Worm (Caenorhabditis elegans) whole organism, L1 larva: ENCODE measurements around the gene C49H3.4.

Experiments
- C16A3.4 ChIP-seq: fragments of 150-350 bp; optimal IDR thresholded peaks from 2 replicates; lab custom pipeline; 2014; ENCODE audit warnings: missing biosample characterization, missing genetic modification characterization
- Y116A8C.19 ChIP-seq: sonication (generic microtip); optimal IDR thresholded peaks from 2 replicates; lab custom pipeline; 2016; ENCODE audit warnings: missing compliant biosample characterization, missing genetic modification characterization, borderline replicate concordance
- aha-1 ChIP-seq: fragments of 150-350 bp; optimal IDR thresholded peaks from 2 replicates; lab custom pipeline; 2014; ENCODE audit warnings: missing biosample characterization, missing genetic modification characterization
- aly-2 ChIP-seq: fragments of 150-350 bp; optimal IDR thresholded peaks from 2 replicates; lab custom pipeline; 2014; ENCODE audit warnings: missing biosample characterization, missing genetic modification characterization
- ama-1 ChIP-seq: fragments of 150-350 bp; optimal IDR thresholded peaks from 2 replicates; lab custom pipeline; 2014
- blmp-1 ChIP-seq: fragments of 150-350 bp; optimal IDR thresholded peaks from 2 replicates; lab custom pipeline; 2014; ENCODE audit warnings: missing biosample characterization, missing genetic modification characterization
- ceh-63 ChIP-seq: fragments of 200-800 bp; sonication (Bioruptor generic); optimal IDR thresholded peaks from 2 replicates; lab custom pipeline; 2018; ENCODE audit warnings: mild to moderate bottlenecking, missing genetic modification characterization, missing compliant biosample characterization
- ceh-8 ChIP-seq: fragments of 200-800 bp; sonication (Bioruptor generic); optimal IDR thresholded peaks from 2 replicates; lab custom pipeline; 2018; ENCODE audit warnings: mild to moderate bottlenecking, missing genetic modification characterization, moderate library complexity, missing compliant biosample characterization
- ceh-88 ChIP-seq: fragments of 200-800 bp; sonication (Bioruptor generic); IDR thresholded peaks from 2 replicates; pipeline ENCODE4 v1.3.6; 2022; ENCODE audit warnings: missing genetic modification characterization, missing compliant biosample characterization
- ceh-90 ChIP-seq: sonication (generic microtip); optimal IDR thresholded peaks from 2 replicates; lab custom pipeline; 2016; ENCODE audit warnings: missing genetic modification characterization, missing compliant biosample characterization
- ces-1 ChIP-seq: fragments of 150-350 bp; optimal IDR thresholded peaks from 2 replicates; lab custom pipeline; 2014; ENCODE audit warnings: missing biosample characterization, missing genetic modification reagents, missing genetic modification characterization
- dpl-1 ChIP-seq, 3 experiments: fragments of 150-350 bp in 2 of 3; sonication (generic microtip) in 1 of 3; optimal IDR thresholded peaks; 2 replicates each; lab custom pipeline; 2014 to 2017; ENCODE audit warnings: missing biosample characterization in 3 of 3, missing genetic modification characterization in 3 of 3, missing genetic modification reagents in 3 of 3
- efl-1 ChIP-seq, 4 experiments: fragments of 150-350 bp; optimal IDR thresholded peaks in 3 of 4; peaks in 1 of 4; 1 replicate in 1 of 4; 2 replicates in 3 of 4; lab custom pipeline; 2014; ENCODE audit warnings: missing biosample characterization in 2 of 4, missing genetic modification characterization in 2 of 4, missing genetic modification reagents in 2 of 4
- egl-13 ChIP-seq: sonication (generic microtip); optimal IDR thresholded peaks from 2 replicates; lab custom pipeline; 2016; ENCODE audit warnings: missing genotype, missing genetic modification reagents, missing genetic modification characterization, missing compliant biosample characterization
- egl-27 ChIP-seq, 2 experiments: fragments of 150-350 bp in 1 of 2; sonication (generic microtip); optimal IDR thresholded peaks; 3 replicates each; lab custom pipeline; 2017 to 2018; ENCODE audit warnings: missing biosample characterization in 2 of 2, missing genetic modification characterization in 2 of 2, missing genetic modification reagents in 2 of 2
- elt-2 ChIP-seq: sonication (generic microtip); optimal IDR thresholded peaks from 2 replicates; lab custom pipeline; 2016; ENCODE audit warnings: missing genetic modification characterization, mild to moderate bottlenecking, inconsistent platforms, missing compliant biosample characterization, missing genetic modification reagents
- elt-3 ChIP-seq, 6 experiments: fragments of 150-350 bp in 1 of 6; sonication (generic microtip); optimal IDR thresholded peaks; 2 replicates each; lab custom pipeline; 2017 to 2018; ENCODE audit warnings: missing biosample characterization in 6 of 6, missing genetic modification characterization in 6 of 6, inconsistent platforms in 1 of 6
- ets-5 ChIP-seq: fragments of 200-800 bp; sonication (Bioruptor generic); IDR thresholded peaks from 2 replicates; pipeline ENCODE4 v1.3.6; 2022; ENCODE audit warnings: missing genetic modification characterization, missing compliant biosample characterization
- fkh-4 ChIP-seq: sonication (generic microtip); optimal IDR thresholded peaks from 2 replicates; lab custom pipeline; 2016; ENCODE audit warnings: missing compliant biosample characterization, missing genetic modification characterization, borderline replicate concordance
- fkh-8 ChIP-seq: sonication (generic microtip); optimal IDR thresholded peaks from 2 replicates; lab custom pipeline; 2016; ENCODE audit warnings: mild to moderate bottlenecking, missing genetic modification characterization, missing compliant biosample characterization
- hpl-2 ChIP-seq: fragments of 150-350 bp; optimal IDR thresholded peaks from 2 replicates; lab custom pipeline; 2014; ENCODE audit warnings: missing biosample characterization, missing genetic modification reagents, missing genetic modification characterization
- irx-1 ChIP-seq: sonication (generic microtip); optimal IDR thresholded peaks from 2 replicates; lab custom pipeline; 2016; ENCODE audit warnings: missing genetic modification characterization, missing compliant biosample characterization
- isw-1 ChIP-seq: fragments of 200-800 bp; sonication (Bioruptor generic); IDR thresholded peaks from 2 replicates; pipeline ENCODE4 v1.3.6; 2022; ENCODE audit warnings: missing genetic modification characterization, missing compliant biosample characterization
- jun-1 ChIP-seq: fragments of 150-350 bp; optimal IDR thresholded peaks from 2 replicates; lab custom pipeline; 2014; ENCODE audit warnings: missing biosample characterization, missing genetic modification reagents, missing genetic modification characterization
- lin-15B ChIP-seq: fragments of 150-350 bp; sonication (generic microtip); optimal IDR thresholded peaks from 3 replicates; lab custom pipeline; 2014; ENCODE audit warnings: missing biosample characterization, missing genetic modification characterization
- lin-35 ChIP-seq, 2 experiments: fragments of 150-350 bp; optimal IDR thresholded peaks; 2 replicates each; lab custom pipeline; 2014; ENCODE audit warnings: missing biosample characterization in 2 of 2, missing genetic modification characterization in 2 of 2, missing genetic modification reagents in 2 of 2
- lir-3 ChIP-seq: sonication (generic microtip); optimal IDR thresholded peaks from 2 replicates; lab custom pipeline; 2016; ENCODE audit warnings: mild to moderate bottlenecking, missing genetic modification characterization, moderate library complexity, missing compliant biosample characterization; ENCODE audit not compliant: poor library complexity
- mdl-1 ChIP-seq, 2 experiments: fragments of 150-350 bp; optimal IDR thresholded peaks; 2 replicates each; lab custom pipeline; 2014 to 2017; ENCODE audit warnings: missing biosample characterization in 2 of 2, missing genetic modification characterization in 2 of 2, inconsistent platforms in 1 of 2
- mef-2 ChIP-seq: fragments of 150-350 bp; optimal IDR thresholded peaks from 2 replicates; lab custom pipeline; 2014; ENCODE audit warnings: missing biosample characterization, missing genetic modification characterization
- mep-1 ChIP-seq: fragments of 150-350 bp; optimal IDR thresholded peaks from 2 replicates; lab custom pipeline; 2014; ENCODE audit warnings: missing biosample characterization, missing genetic modification characterization
- nhr-11 ChIP-seq: fragments of 150-350 bp; optimal IDR thresholded peaks from 2 replicates; lab custom pipeline; 2014; ENCODE audit warnings: missing biosample characterization, missing genetic modification characterization
- nhr-12 ChIP-seq: sonication (generic microtip); optimal IDR thresholded peaks from 2 replicates; lab custom pipeline; 2017; ENCODE audit warnings: missing biosample characterization, missing genetic modification characterization
- nhr-19 ChIP-seq: fragments of 200-800 bp; sonication (Bioruptor generic); conservative IDR thresholded peaks from 2 replicates; pipeline ENCODE4 v1.3.6; 2022; ENCODE audit warnings: missing genetic modification characterization, missing compliant biosample characterization
- nhr-20 ChIP-seq: sonication (generic microtip); optimal IDR thresholded peaks from 2 replicates; lab custom pipeline; 2016; ENCODE audit warnings: mild to moderate bottlenecking, missing genetic modification characterization, missing compliant biosample characterization
- nhr-237 ChIP-seq: fragments of 150-350 bp; optimal IDR thresholded peaks from 2 replicates; lab custom pipeline; 2014; ENCODE audit warnings: missing biosample characterization, missing genetic modification characterization
- nhr-77 ChIP-seq: fragments of 150-350 bp; optimal IDR thresholded peaks from 2 replicates; lab custom pipeline; 2014; ENCODE audit warnings: missing biosample characterization, missing genetic modification characterization
- nhr-90 ChIP-seq: sonication (generic microtip); optimal IDR thresholded peaks from 2 replicates; lab custom pipeline; 2016; ENCODE audit warnings: mild to moderate bottlenecking, missing genetic modification characterization, missing compliant biosample characterization; ENCODE audit not compliant: poor library complexity
- pag-3 ChIP-seq: sonication (generic microtip); optimal IDR thresholded peaks from 2 replicates; lab custom pipeline; 2017; ENCODE audit warnings: missing genetic modification characterization, mild to moderate bottlenecking, missing compliant biosample characterization, antibody characterized with exemption, borderline replicate concordance; ENCODE audit not compliant: insufficient read depth
- pax-3 ChIP-seq: fragments of 200-800 bp; sonication (Bioruptor generic); optimal IDR thresholded peaks from 2 replicates; lab custom pipeline; 2018; ENCODE audit warnings: mild to moderate bottlenecking, missing genetic modification characterization, moderate library complexity, missing compliant biosample characterization
- pqm-1 ChIP-seq: sonication (generic microtip); optimal IDR thresholded peaks from 3 replicates; lab custom pipeline; 2017; ENCODE audit warnings: missing biosample characterization, missing genetic modification characterization
- skn-1 ChIP-seq: fragments of 150-350 bp; optimal IDR thresholded peaks from 2 replicates; lab custom pipeline; 2014; ENCODE audit warnings: missing biosample characterization, missing genetic modification characterization
- snpc-4 ChIP-seq: fragments of 150-350 bp; optimal IDR thresholded peaks from 2 replicates; lab custom pipeline; 2014; ENCODE audit warnings: missing biosample characterization, missing genetic modification characterization
- snu-23 ChIP-seq: sonication (generic microtip); optimal IDR thresholded peaks from 2 replicates; lab custom pipeline; 2016; ENCODE audit warnings: missing genetic modification characterization, missing compliant biosample characterization
- sup-37 ChIP-seq: fragments of 200-800 bp; sonication (Bioruptor generic); optimal IDR thresholded peaks from 2 replicates; lab custom pipeline; 2018; ENCODE audit warnings: mild to moderate bottlenecking, missing genetic modification characterization, missing compliant biosample characterization
- tbx-2 ChIP-seq: sonication (generic microtip); optimal IDR thresholded peaks from 2 replicates; lab custom pipeline; 2016; ENCODE audit warnings: missing genetic modification characterization, missing compliant biosample characterization
- tlp-1 ChIP-seq: fragments of 150-350 bp; optimal IDR thresholded peaks from 2 replicates; lab custom pipeline; 2014; ENCODE audit warnings: missing biosample characterization, missing genetic modification characterization
- unc-130 ChIP-seq: fragments of 150-350 bp; optimal IDR thresholded peaks from 2 replicates; lab custom pipeline; 2017; ENCODE audit warnings: missing biosample characterization, missing genetic modification characterization, inconsistent platforms
- unc-62 ChIP-seq: fragments of 150-350 bp; optimal IDR thresholded peaks from 2 replicates; lab custom pipeline; 2014; ENCODE audit warnings: missing biosample characterization, missing genetic modification reagents, missing genetic modification characterization
- unc-98 ChIP-seq: fragments of 200-800 bp; sonication (Bioruptor generic); IDR thresholded peaks from 2 replicates; pipeline ENCODE4 v1.3.6; 2022; ENCODE audit warnings: missing genetic modification characterization, missing compliant biosample characterization
- zag-1 ChIP-seq: fragments of 150-350 bp; optimal IDR thresholded peaks from 2 replicates; lab custom pipeline; 2014; ENCODE audit warnings: missing biosample characterization, missing genetic modification characterization
- zip-4 ChIP-seq: fragments of 200-800 bp; sonication (Bioruptor generic); optimal IDR thresholded peaks from 2 replicates; lab custom pipeline; 2018; ENCODE audit warnings: mild to moderate bottlenecking, missing genetic modification characterization, moderate library complexity, missing compliant biosample characterization
- ztf-11 ChIP-seq, 2 experiments: sonication (generic microtip); optimal IDR thresholded peaks; 2 replicates each; lab custom pipeline; 2016 to 2017; ENCODE audit warnings: missing genetic modification characterization in 2 of 2, missing biosample characterization in 1 of 2, missing compliant biosample characterization in 1 of 2
- ztf-4 ChIP-seq: fragments of 150-350 bp; optimal IDR thresholded peaks from 2 replicates; lab custom pipeline; 2014; ENCODE audit warnings: missing biosample characterization, missing genetic modification characterization

C49H3.4 gene

ce11 chrIV:7903359-7903758 is 11.7 kb upstream of the C49H3.4 start, which contains the start of gene C49H3.6 (continued):
- TF ChIP-seq zip-4 (no peak), Y116A8C.19 (tag; lab: Kevin White, UChicago) (no peak), dpl-1 (GFP tag; optimal IDR thresholded peaks at IDR 0.05; lab: Kevin White, UChicago) (peak in 1 of 3 experiments; percentile 18), ceh-88 (GFP tag; lab: Robert Waterston, UW) (0 out of 2 replicates have a peak, but pooled peaks have one; percentile 24), ceh-8 (GFP tag; lab: Kevin White, UChicago) (no peak), mdl-1 (tag; optimal IDR thresholded peaks at IDR 0.05; lab: Kevin White, UChicago) (peak in 1 of 2 experiments; percentile 21), pag-3 (tag; lab: Kevin White, UChicago) (no peak), ces-1 (no peak), elt-3 (tag; optimal IDR thresholded peaks at IDR 0.05; lab: Kevin White, UChicago) (no peak), nhr-20 (peak; percentile 17), isw-1 (peak; percentile 18; the same call in 1 of the 2 replicates), efl-1 (optimal IDR thresholded peaks at IDR 0.05; lab: Kevin White, UChicago) (peak; percentile 24 to 26), efl-1 (GFP tag; optimal IDR thresholded peaks at IDR 0.05 in 1 of 2; lab: Kevin White, UChicago) (no peak), nhr-12 (no peak), skn-1 (tag; lab: Kevin White, UChicago) (no peak), pqm-1 (tag; lab: Kevin White, UChicago) (no peak), unc-98 (GFP tag; lab: Robert Waterston, UW) (no peak), snpc-4 (tag; lab: Kevin White, UChicago) (no peak), lin-15B (no peak), jun-1 (tag; lab: Kevin White, UChicago) (no peak), unc-62 (GFP tag; lab: Kevin White, UChicago) (no peak), nhr-237 (tag; lab: Kevin White, UChicago) (no peak), nhr-19 (GFP tag; lab: Robert Waterston, UW) (no peak), ets-5 (no peak), lin-35 (GFP tag; optimal IDR thresholded peaks at IDR 0.05; lab: Kevin White, UChicago) (peak in 1 of 2 experiments; percentile 29), egl-13 (tag; lab: Kevin White, UChicago) (no peak), mep-1 (tag; lab: Kevin White, UChicago) (peak; percentile 38), C16A3.4 (tag; lab: Kevin White, UChicago) (no peak), ceh-63 (GFP tag; lab: Kevin White, UChicago) (no peak), irx-1 (tag; lab: Kevin White, UChicago) (no peak), snu-23 (GFP tag; lab: Kevin White, UChicago) (peak; percentile 47), nhr-77 (tag; lab: Kevin White, UChicago) (no peak), egl-27 (tag; optimal IDR thresholded peaks at IDR 0.05; lab: Kevin White, UChicago) (no peak), nhr-11 (no peak), fkh-4 (no peak), mef-2 (tag; lab: Kevin White, UChicago) (no peak), tlp-1 (tag; lab: Kevin White, UChicago) (no peak), elt-2 (tag; lab: Kevin White, UChicago) (no peak), ztf-4 (tag; lab: Kevin White, UChicago) (peak; percentile 5), hpl-2 (GFP tag; lab: Kevin White, UChicago) (no peak), zag-1 (tag; lab: Kevin White, UChicago) (no peak), ama-1 (lab: Kevin White, UChicago) (no peak), nhr-90 (no peak), blmp-1 (tag; lab: Kevin White, UChicago) (no peak), fkh-8 (tag; lab: Kevin White, UChicago) (peak; percentile 43), aha-1 (tag; lab: Kevin White, UChicago) (no peak), ztf-11 (tag; optimal IDR thresholded peaks at IDR 0.05; lab: Kevin White, UChicago) (no peak), tbx-2 (tag; lab: Kevin White, UChicago) (peak; percentile 6), unc-130 (no peak), aly-2 (no peak), sup-37 (no peak), ceh-90 (tag; lab: Kevin White, UChicago) (no peak), pax-3 (tag; lab: Kevin White, UChicago) (no peak), lir-3 (tag; lab: Kevin White, UChicago) (peak; percentile 3)
